Worm (Caenorhabditis elegans) whole organism, L1 larva: Measurements from ENCODE around the gene set-17.

ENCODE experiments used
- C04F5.9 ChIP-seq: sonication (generic microtip); optimal IDR thresholded peaks from 2 replicates; lab custom pipeline; 2016; ENCODE audit warnings: missing genetic modification characterization, missing compliant biosample characterization
- Y116A8C.19 ChIP-seq: sonication (generic microtip); optimal IDR thresholded peaks from 2 replicates; lab custom pipeline; 2016; ENCODE audit warnings: missing compliant biosample characterization, missing genetic modification characterization, borderline replicate concordance
- aha-1 ChIP-seq: fragments of 150-350 bp; optimal IDR thresholded peaks from 2 replicates; lab custom pipeline; 2014; ENCODE audit warnings: missing biosample characterization, missing genetic modification characterization
- alr-1 ChIP-seq: fragments of 200-800 bp; sonication (Bioruptor generic); optimal IDR thresholded peaks from 2 replicates; lab custom pipeline; 2018; ENCODE audit warnings: borderline replicate concordance, mild to moderate bottlenecking, missing genetic modification characterization, missing compliant biosample characterization
- ceh-82 ChIP-seq, 3 experiments: fragments of 150-350 bp in 1 of 3; sonication (generic microtip) in 2 of 3; optimal IDR thresholded peaks; 2 replicates each; lab custom pipeline; 2014 to 2017; ENCODE audit warnings: missing biosample characterization in 3 of 3, missing genetic modification characterization in 3 of 3
- efl-1 ChIP-seq, 4 experiments: fragments of 150-350 bp; optimal IDR thresholded peaks in 3 of 4; peaks in 1 of 4; 1 replicate in 1 of 4; 2 replicates in 3 of 4; lab custom pipeline; 2014; ENCODE audit warnings: missing biosample characterization in 2 of 4, missing genetic modification characterization in 2 of 4, missing genetic modification reagents in 2 of 4
- egl-13 ChIP-seq: sonication (generic microtip); optimal IDR thresholded peaks from 2 replicates; lab custom pipeline; 2016; ENCODE audit warnings: missing genotype, missing genetic modification reagents, missing genetic modification characterization, missing compliant biosample characterization
- elt-2 ChIP-seq: sonication (generic microtip); optimal IDR thresholded peaks from 2 replicates; lab custom pipeline; 2016; ENCODE audit warnings: missing genetic modification characterization, mild to moderate bottlenecking, inconsistent platforms, missing compliant biosample characterization, missing genetic modification reagents
- elt-3 ChIP-seq, 6 experiments: fragments of 150-350 bp in 1 of 6; sonication (generic microtip); optimal IDR thresholded peaks; 2 replicates each; lab custom pipeline; 2017 to 2018; ENCODE audit warnings: missing biosample characterization in 6 of 6, missing genetic modification characterization in 6 of 6, inconsistent platforms in 1 of 6
- fos-1 ChIP-seq: fragments of 150-350 bp; optimal IDR thresholded peaks from 2 replicates; lab custom pipeline; 2014; ENCODE audit warnings: missing biosample characterization, missing genetic modification characterization
- grh-1 ChIP-seq: fragments of 200-800 bp; sonication (Bioruptor generic); IDR thresholded peaks from 2 replicates; pipeline ENCODE4 v1.3.6; 2022; ENCODE audit warnings: missing genetic modification reagents, missing genetic modification characterization, missing compliant biosample characterization
- hpl-2 ChIP-seq: fragments of 150-350 bp; optimal IDR thresholded peaks from 2 replicates; lab custom pipeline; 2014; ENCODE audit warnings: missing biosample characterization, missing genetic modification reagents, missing genetic modification characterization
- isw-1 ChIP-seq: fragments of 200-800 bp; sonication (Bioruptor generic); IDR thresholded peaks from 2 replicates; pipeline ENCODE4 v1.3.6; 2022; ENCODE audit warnings: missing genetic modification characterization, missing compliant biosample characterization
- jun-1 ChIP-seq: fragments of 150-350 bp; optimal IDR thresholded peaks from 2 replicates; lab custom pipeline; 2014; ENCODE audit warnings: missing biosample characterization, missing genetic modification reagents, missing genetic modification characterization
- lin-14 ChIP-seq: fragments of 200-800 bp; sonication (Bioruptor generic); optimal IDR thresholded peaks from 2 replicates; lab custom pipeline; 2018; ENCODE audit warnings: mild to moderate bottlenecking, missing genetic modification characterization, moderate library complexity, missing compliant biosample characterization
- lin-39 ChIP-seq: fragments of 150-350 bp; optimal IDR thresholded peaks from 2 replicates; lab custom pipeline; 2014; ENCODE audit warnings: missing biosample characterization, missing genetic modification reagents, missing genetic modification characterization
- lir-3 ChIP-seq: sonication (generic microtip); optimal IDR thresholded peaks from 2 replicates; lab custom pipeline; 2016; ENCODE audit warnings: mild to moderate bottlenecking, missing genetic modification characterization, moderate library complexity, missing compliant biosample characterization; ENCODE audit not compliant: poor library complexity
- mef-2 ChIP-seq: fragments of 150-350 bp; optimal IDR thresholded peaks from 2 replicates; lab custom pipeline; 2014; ENCODE audit warnings: missing biosample characterization, missing genetic modification characterization
- mep-1 ChIP-seq: fragments of 150-350 bp; optimal IDR thresholded peaks from 2 replicates; lab custom pipeline; 2014; ENCODE audit warnings: missing biosample characterization, missing genetic modification characterization
- nhr-11 ChIP-seq: fragments of 150-350 bp; optimal IDR thresholded peaks from 2 replicates; lab custom pipeline; 2014; ENCODE audit warnings: missing biosample characterization, missing genetic modification characterization
- nhr-237 ChIP-seq: fragments of 150-350 bp; optimal IDR thresholded peaks from 2 replicates; lab custom pipeline; 2014; ENCODE audit warnings: missing biosample characterization, missing genetic modification characterization
- nhr-28 ChIP-seq: fragments of 150-350 bp; optimal IDR thresholded peaks from 2 replicates; lab custom pipeline; 2014; ENCODE audit warnings: missing biosample characterization, missing genetic modification characterization
- nhr-71 ChIP-seq: sonication (generic microtip); optimal IDR thresholded peaks from 2 replicates; lab custom pipeline; 2016; ENCODE audit warnings: mild to moderate bottlenecking, missing genetic modification characterization, moderate library complexity, missing compliant biosample characterization
- nhr-84 ChIP-seq: sonication (generic microtip); optimal IDR thresholded peaks from 2 replicates; lab custom pipeline; 2017; ENCODE audit warnings: missing biosample characterization, missing genetic modification characterization
- nhr-85 ChIP-seq: sonication (generic microtip); peaks from one replicate; lab custom pipeline; 2016; ENCODE audit warnings: missing genetic modification characterization, inconsistent platforms, missing compliant biosample characterization
- pag-3 ChIP-seq: sonication (generic microtip); optimal IDR thresholded peaks from 2 replicates; lab custom pipeline; 2017; ENCODE audit warnings: missing genetic modification characterization, mild to moderate bottlenecking, missing compliant biosample characterization, antibody characterized with exemption, borderline replicate concordance; ENCODE audit not compliant: insufficient read depth
- skn-1 ChIP-seq: fragments of 150-350 bp; optimal IDR thresholded peaks from 2 replicates; lab custom pipeline; 2014; ENCODE audit warnings: missing biosample characterization, missing genetic modification characterization
- snpc-4 ChIP-seq: fragments of 150-350 bp; optimal IDR thresholded peaks from 2 replicates; lab custom pipeline; 2014; ENCODE audit warnings: missing biosample characterization, missing genetic modification characterization
- snu-23 ChIP-seq: sonication (generic microtip); optimal IDR thresholded peaks from 2 replicates; lab custom pipeline; 2016; ENCODE audit warnings: missing genetic modification characterization, missing compliant biosample characterization
- sup-37 ChIP-seq: fragments of 200-800 bp; sonication (Bioruptor generic); optimal IDR thresholded peaks from 2 replicates; lab custom pipeline; 2018; ENCODE audit warnings: mild to moderate bottlenecking, missing genetic modification characterization, missing compliant biosample characterization
- swsn-7 ChIP-seq: sonication (generic microtip); optimal IDR thresholded peaks from 2 replicates; lab custom pipeline; 2016; ENCODE audit warnings: missing genetic modification characterization, missing compliant biosample characterization
- unc-130 ChIP-seq: fragments of 150-350 bp; optimal IDR thresholded peaks from 2 replicates; lab custom pipeline; 2017; ENCODE audit warnings: missing biosample characterization, missing genetic modification characterization, inconsistent platforms
- unc-62 ChIP-seq: fragments of 150-350 bp; optimal IDR thresholded peaks from 2 replicates; lab custom pipeline; 2014; ENCODE audit warnings: missing biosample characterization, missing genetic modification reagents, missing genetic modification characterization
- xbp-1 ChIP-seq: sonication (generic microtip); optimal IDR thresholded peaks from 2 replicates; lab custom pipeline; 2016; ENCODE audit warnings: missing genetic modification characterization, missing compliant biosample characterization
- zag-1 ChIP-seq: fragments of 150-350 bp; optimal IDR thresholded peaks from 2 replicates; lab custom pipeline; 2014; ENCODE audit warnings: missing biosample characterization, missing genetic modification characterization
- zip-4 ChIP-seq: fragments of 200-800 bp; sonication (Bioruptor generic); optimal IDR thresholded peaks from 2 replicates; lab custom pipeline; 2018; ENCODE audit warnings: mild to moderate bottlenecking, missing genetic modification characterization, moderate library complexity, missing compliant biosample characterization

The set-17 gene

DNA sequence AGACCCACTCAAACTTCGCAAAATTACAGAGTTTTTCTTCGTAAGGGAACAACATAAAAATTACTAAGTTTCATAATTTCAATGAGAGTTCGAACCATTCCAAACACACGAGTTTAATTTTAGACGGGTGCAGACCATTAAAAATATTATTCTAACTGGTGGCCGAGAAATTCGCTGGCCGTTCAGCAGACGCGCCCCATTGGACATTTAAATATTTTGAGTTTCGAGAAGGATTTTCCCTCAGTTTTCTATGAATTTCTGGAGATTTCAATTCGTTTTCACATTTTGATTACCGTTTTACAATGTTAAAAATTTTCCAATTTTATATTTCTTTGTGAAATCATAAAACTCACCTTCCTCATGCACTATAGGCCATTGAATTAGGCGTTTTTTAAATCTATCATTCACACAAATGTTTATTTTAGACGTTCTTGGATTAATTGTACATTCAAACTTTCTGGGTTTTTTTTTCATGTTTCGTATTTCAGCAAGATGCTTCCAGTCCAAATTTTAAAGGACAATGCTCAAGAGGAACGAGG, 13.0 kb downstream of the set-17 start, which contains the start of gene cct-2 (continued):
- TF ChIP-seq lir-3 (tag; lab: Kevin White, UChicago) (peak; percentile 64), unc-62 (no peak), mep-1 (tag; lab: Kevin White, UChicago) (peak; percentile 67), hpl-2 (no peak), zip-4 (GFP tag; lab: Kevin White, UChicago) (no peak), nhr-71 (tag; lab: Kevin White, UChicago) (peak; percentile 59), pag-3 (tag; lab: Kevin White, UChicago) (no peak), mef-2 (tag; lab: Kevin White, UChicago) (no peak), lin-39 (tag; lab: Kevin White, UChicago) (no peak), fos-1 (no peak), grh-1 (GFP tag; lab: Robert Waterston, UW) (no peak), sup-37 (GFP tag; lab: Kevin White, UChicago) (no peak), swsn-7 (tag; lab: Kevin White, UChicago) (peak; percentile 31), nhr-28 (no peak), xbp-1 (tag; lab: Kevin White, UChicago) (peak; percentile 50), elt-3 (tag; optimal IDR thresholded peaks at IDR 0.05; lab: Kevin White, UChicago) (peak in 1 of 6 experiments; percentile 35), snpc-4 (no peak), lin-14 (GFP tag; lab: Kevin White, UChicago) (peak; percentile 69), nhr-85 (tag; lab: Kevin White, UChicago) (peak; percentile 66), nhr-11 (tag; lab: Kevin White, UChicago) (no peak), ceh-82 (tag; optimal IDR thresholded peaks at IDR 0.05; lab: Kevin White, UChicago) (peak in 1 of 3 experiments; percentile 23)
- TF ChIP-seq, all 84 proteins: peak for 27

DNA sequence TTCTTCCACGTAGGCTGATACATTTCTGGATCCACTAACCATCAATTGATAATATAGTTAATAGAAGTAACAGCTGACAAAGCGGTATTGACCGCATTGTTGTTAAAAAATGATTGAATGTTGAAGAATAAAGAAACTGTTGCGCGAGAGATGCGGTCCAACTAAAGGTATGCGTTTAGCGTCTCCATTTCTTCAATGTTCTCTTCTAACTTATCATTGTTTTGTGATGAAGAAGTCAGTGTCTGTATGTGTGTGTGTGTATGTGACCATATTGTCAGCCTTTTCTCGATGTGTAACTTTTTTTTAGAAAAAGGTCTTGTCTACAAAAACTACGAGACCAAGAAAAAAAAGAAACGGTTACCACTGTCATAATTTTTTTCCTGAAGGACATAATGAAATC, 13.8 kb downstream of the set-17 start, which contains the start of gene B0457.2:
Gene B0457.2, minus strand, starts transcription at position 101 of the 400 bp plus-strand sequence.
- TF ChIP-seq C04F5.9 (tag; lab: Kevin White, UChicago) (no peak), isw-1 (GFP tag; lab: Robert Waterston, UW) (no peak), lir-3 (tag; lab: Kevin White, UChicago) (no peak), elt-3 (tag; optimal IDR thresholded peaks at IDR 0.05; lab: Kevin White, UChicago) (peak in 1 of 6 experiments; percentile 5), zag-1 (tag; lab: Kevin White, UChicago) (no peak), nhr-11 (tag; lab: Kevin White, UChicago) (no peak)

DNA sequence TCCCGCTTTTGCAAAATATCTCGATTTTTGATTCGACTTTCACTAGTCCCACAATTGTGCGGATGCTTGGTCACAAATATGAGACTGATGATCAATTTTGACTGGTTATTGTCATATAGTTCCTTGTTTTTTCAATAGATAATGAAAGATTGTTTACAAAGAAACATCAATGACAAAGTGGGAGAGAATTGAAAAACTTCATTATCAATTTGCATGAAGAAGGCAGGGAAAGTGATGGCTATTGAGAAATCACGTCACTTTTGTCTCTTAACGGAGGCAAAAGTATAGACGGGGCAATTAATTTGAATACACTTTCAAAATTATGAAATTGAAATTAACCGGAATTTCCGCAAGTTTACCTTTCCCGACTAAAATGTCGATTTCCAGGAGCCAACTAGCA, 17.1 kb downstream of the set-17 start:
- TF ChIP-seq lir-3 (tag; lab: Kevin White, UChicago) (no peak), unc-130 (tag; lab: Kevin White, UChicago) (no peak), egl-13 (no peak), skn-1 (tag; lab: Kevin White, UChicago) (no peak), jun-1 (no peak), nhr-84 (tag; lab: Kevin White, UChicago) (no peak), nhr-237 (tag; lab: Kevin White, UChicago) (no peak), lin-14 (GFP tag; lab: Kevin White, UChicago) (no peak), snu-23 (no peak)

DNA sequence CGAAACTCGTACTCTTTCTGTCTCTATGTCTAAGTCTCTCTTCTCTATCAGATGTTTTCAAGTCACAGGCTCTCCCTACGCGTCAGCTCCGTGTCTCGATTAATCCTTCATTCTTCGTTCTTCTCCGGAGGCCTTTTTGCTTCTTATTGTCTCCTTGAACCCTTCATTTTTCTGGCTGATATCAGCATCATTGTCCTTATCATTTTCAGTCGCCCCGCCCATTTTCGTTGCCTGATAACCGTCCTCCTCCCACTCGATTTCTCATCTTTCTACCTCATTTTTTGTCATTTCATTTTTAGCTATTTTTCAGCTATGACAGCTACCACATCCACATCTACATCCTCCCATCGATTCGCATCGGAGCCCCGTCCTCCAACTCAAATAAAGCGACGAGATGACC, 18.1 kb downstream of the set-17 start, which contains the start of gene B0457.6:
Gene B0457.6, plus strand, starts transcription at position 284 of the 400 bp plus-strand sequence.
- TF ChIP-seq snpc-4 (no peak), efl-1 (optimal IDR thresholded peaks at IDR 0.05; lab: Kevin White, UChicago) (no peak), efl-1 (GFP tag; optimal IDR thresholded peaks at IDR 0.05 in 1 of 2; lab: Kevin White, UChicago) (no peak), elt-2 (tag; lab: Kevin White, UChicago) (peak; percentile 35), mef-2 (tag; lab: Kevin White, UChicago) (no peak), lir-3 (tag; lab: Kevin White, UChicago) (no peak), aha-1 (tag; lab: Kevin White, UChicago) (no peak), pag-3 (tag; lab: Kevin White, UChicago) (no peak), Y116A8C.19 (tag; lab: Kevin White, UChicago) (no peak), lin-14 (GFP tag; lab: Kevin White, UChicago) (peak; percentile 6), alr-1 (no peak), skn-1 (tag; lab: Kevin White, UChicago) (no peak), snu-23 (no peak)
- TF ChIP-seq, all 84 proteins: peak for 2
